Worm (Caenorhabditis elegans) whole organism, L2 larva: ENCODE results near the gene C39F7.1.

Experiments
- C34F6.9 ChIP-seq: fragments of 150-350 bp; optimal IDR thresholded peaks from 2 replicates; lab custom pipeline; 2014; ENCODE audit warnings: missing biosample characterization, missing genetic modification characterization
- F13H6.1 ChIP-seq: sonication (generic microtip); optimal IDR thresholded peaks from 2 replicates; lab custom pipeline; 2016; ENCODE audit warnings: missing genetic modification characterization, missing compliant biosample characterization
- R02D3.7 ChIP-seq: fragments of 150-350 bp; optimal IDR thresholded peaks from 2 replicates; lab custom pipeline; 2014; ENCODE audit warnings: missing biosample characterization, missing genetic modification characterization
- Y55F3AM.14 ChIP-seq: fragments of 200-800 bp; sonication (Bioruptor generic); optimal IDR thresholded peaks from 2 replicates; lab custom pipeline; 2018; ENCODE audit warnings: mild to moderate bottlenecking, missing genetic modification characterization, missing compliant biosample characterization
- ZK546.5 ChIP-seq: sonication (generic microtip); optimal IDR thresholded peaks from 2 replicates; lab custom pipeline; 2017; ENCODE audit warnings: missing biosample characterization, missing genetic modification characterization
- alr-1 ChIP-seq: fragments of 150-350 bp; optimal IDR thresholded peaks from 2 replicates; lab custom pipeline; 2014; ENCODE audit warnings: missing biosample characterization, missing genetic modification characterization
- ama-1 ChIP-seq: fragments of 150-350 bp; optimal IDR thresholded peaks from 2 replicates; lab custom pipeline; 2018; ENCODE audit warnings: inconsistent platforms
- blmp-1 ChIP-seq: sonication (generic microtip); optimal IDR thresholded peaks from 2 replicates; lab custom pipeline; 2017; ENCODE audit warnings: missing genetic modification characterization, mild to moderate bottlenecking, missing compliant biosample characterization, antibody characterized with exemption, moderate library complexity; ENCODE audit not compliant: insufficient read depth
- ceh-16 ChIP-seq: fragments of 150-350 bp; optimal IDR thresholded peaks from 2 replicates; lab custom pipeline; 2014; ENCODE audit warnings: missing biosample characterization, missing genetic modification characterization
- ceh-82 ChIP-seq: fragments of 150-350 bp; optimal IDR thresholded peaks from 2 replicates; lab custom pipeline; 2014; ENCODE audit warnings: missing biosample characterization, missing genetic modification characterization
- crh-2 ChIP-seq: sonication (generic microtip); optimal IDR thresholded peaks from 2 replicates; lab custom pipeline; 2017; ENCODE audit warnings: missing biosample characterization, missing genetic modification characterization
- elt-1 ChIP-seq: fragments of 150-350 bp; optimal IDR thresholded peaks from 2 replicates; lab custom pipeline; 2014; ENCODE audit warnings: missing biosample characterization, missing genetic modification characterization
- elt-3 ChIP-seq: sonication (generic microtip); optimal IDR thresholded peaks from 2 replicates; lab custom pipeline; 2017; ENCODE audit warnings: missing biosample characterization, missing genetic modification characterization
- fos-1 ChIP-seq: fragments of 150-350 bp; optimal IDR thresholded peaks from 2 replicates; lab custom pipeline; 2014; ENCODE audit warnings: missing biosample characterization, missing genetic modification characterization
- gmeb-1 ChIP-seq: fragments of 150-350 bp; optimal IDR thresholded peaks from 2 replicates; lab custom pipeline; 2014; ENCODE audit warnings: missing biosample characterization, missing genetic modification characterization
- lin-11 ChIP-seq: fragments of 150-350 bp; sonication (generic microtip); optimal IDR thresholded peaks from 2 replicates; lab custom pipeline; 2014; ENCODE audit warnings: missing biosample characterization, missing genetic modification characterization, inconsistent platforms, mixed read lengths
- lin-13 ChIP-seq: fragments of 150-350 bp; optimal IDR thresholded peaks from 2 replicates; lab custom pipeline; 2014; ENCODE audit warnings: missing biosample characterization, missing genetic modification reagents, missing genetic modification characterization
- lin-39 ChIP-seq: fragments of 150-350 bp; optimal IDR thresholded peaks from 2 replicates; lab custom pipeline; 2014; ENCODE audit warnings: missing biosample characterization, missing genetic modification reagents, missing genetic modification characterization
- mab-5 ChIP-seq: fragments of 150-350 bp; optimal IDR thresholded peaks from 2 replicates; lab custom pipeline; 2014; ENCODE audit warnings: missing biosample characterization, missing genetic modification characterization
- mbf-1 ChIP-seq: sonication (generic microtip); optimal IDR thresholded peaks from 2 replicates; lab custom pipeline; 2017; ENCODE audit warnings: missing biosample characterization, missing genetic modification characterization
- mdl-1 ChIP-seq, 2 experiments: fragments of 150-350 bp in 1 of 2; sonication (generic microtip) in 1 of 2; optimal IDR thresholded peaks; 2 replicates each; lab custom pipeline; 2017; ENCODE audit warnings: missing biosample characterization in 2 of 2, missing genetic modification characterization in 2 of 2
- nhr-10 ChIP-seq: sonication (generic microtip); optimal IDR thresholded peaks from 2 replicates; lab custom pipeline; 2017; ENCODE audit warnings: missing biosample characterization, missing genetic modification characterization
- nhr-11 ChIP-seq: fragments of 150-350 bp; optimal IDR thresholded peaks from 2 replicates; lab custom pipeline; 2014; ENCODE audit warnings: missing biosample characterization, missing genetic modification characterization
- nhr-12 ChIP-seq: fragments of 150-350 bp; optimal IDR thresholded peaks from 2 replicates; lab custom pipeline; 2014; ENCODE audit warnings: missing biosample characterization, missing genetic modification characterization
- nhr-129 ChIP-seq: fragments of 150-350 bp; optimal IDR thresholded peaks from 2 replicates; lab custom pipeline; 2014; ENCODE audit warnings: missing biosample characterization, missing genetic modification characterization
- nhr-21 ChIP-seq: fragments of 150-350 bp; optimal IDR thresholded peaks from 2 replicates; lab custom pipeline; 2014; ENCODE audit warnings: missing biosample characterization, missing genetic modification characterization
- nhr-23 ChIP-seq: fragments of 150-350 bp; optimal IDR thresholded peaks from 2 replicates; lab custom pipeline; 2014; ENCODE audit warnings: missing biosample characterization, missing genetic modification reagents, missing genetic modification characterization
- nhr-237 ChIP-seq: fragments of 150-350 bp; optimal IDR thresholded peaks from 2 replicates; lab custom pipeline; 2014; ENCODE audit warnings: missing biosample characterization, missing genetic modification characterization
- nhr-25 ChIP-seq: fragments of 150-350 bp; sonication (generic microtip); optimal IDR thresholded peaks from 3 replicates; lab custom pipeline; 2014; ENCODE audit warnings: missing biosample characterization, missing genetic modification characterization
- nhr-6 ChIP-seq: fragments of 150-350 bp; optimal IDR thresholded peaks from 2 replicates; lab custom pipeline; 2014; ENCODE audit warnings: missing biosample characterization, missing genetic modification characterization
- peb-1 ChIP-seq: fragments of 150-350 bp; optimal IDR thresholded peaks from 2 replicates; lab custom pipeline; 2014; ENCODE audit warnings: missing biosample characterization, missing genetic modification characterization
- sem-4 ChIP-seq: fragments of 150-350 bp; optimal IDR thresholded peaks from 2 replicates; lab custom pipeline; 2014; ENCODE audit warnings: missing biosample characterization, missing genetic modification reagents, missing genetic modification characterization
- sma-3 ChIP-seq: sonication (generic microtip); optimal IDR thresholded peaks from 2 replicates; lab custom pipeline; 2016; ENCODE audit warnings: missing genetic modification reagents, missing genetic modification characterization, missing compliant biosample characterization
- sma-9 ChIP-seq, 2 experiments: fragments of 150-350 bp in 1 of 2; sonication (generic microtip) in 1 of 2; optimal IDR thresholded peaks; 2 replicates each; lab custom pipeline; 2014 to 2016; ENCODE audit warnings: missing genetic modification characterization in 2 of 2, mild to moderate bottlenecking in 1 of 2, missing biosample characterization in 1 of 2, missing compliant biosample characterization in 1 of 2, missing genetic modification reagents in 1 of 2, moderate library complexity in 1 of 2
- unc-39 ChIP-seq: fragments of 150-350 bp; optimal IDR thresholded peaks from 2 replicates; lab custom pipeline; 2014; ENCODE audit warnings: missing biosample characterization, missing genetic modification characterization
- unc-55 ChIP-seq: fragments of 150-350 bp; sonication (generic microtip); optimal IDR thresholded peaks from 3 replicates; lab custom pipeline; 2014; ENCODE audit warnings: missing biosample characterization, missing genetic modification reagents, missing genetic modification characterization
- ztf-4 ChIP-seq: fragments of 150-350 bp; optimal IDR thresholded peaks from 2 replicates; lab custom pipeline; 2014; ENCODE audit warnings: missing biosample characterization, missing genetic modification characterization

C39F7.1 gene

DNA sequence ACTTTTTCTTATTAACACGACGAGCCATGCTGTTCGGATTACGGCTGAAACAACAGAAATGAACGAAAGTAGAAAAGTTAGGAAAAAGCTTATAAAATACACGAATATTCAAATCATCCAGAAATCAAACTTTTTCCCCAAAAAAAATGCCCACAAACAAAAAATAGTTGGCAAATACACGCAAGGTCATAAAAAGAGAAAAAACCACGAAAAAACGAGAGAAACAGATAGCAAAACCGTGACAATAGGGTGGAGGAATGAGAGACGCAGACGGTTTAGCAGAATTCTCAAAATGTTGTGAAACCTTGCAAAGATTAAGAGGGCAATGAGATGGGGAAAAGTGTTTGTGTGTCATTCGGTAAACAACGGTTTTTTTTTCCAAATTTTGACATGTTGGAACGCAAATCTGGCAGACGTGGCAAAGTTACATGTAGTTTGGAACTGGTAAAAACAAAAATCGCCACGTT is 25.5 kb downstream of the C39F7.1 start, which contains the start of gene tank-1:
tank-1 (minus strand) TSS at position 51 of the 467 bp plus-strand sequence.
- TF ChIP-seq sma-9 (GFP tag; optimal IDR thresholded peaks at IDR 0.05; lab: Kevin White, UChicago), result peak; percentile 49
- no peak for TF ChIP-seq sma-9 (tag; optimal IDR thresholded peaks at IDR 0.05; lab: Kevin White, UChicago)
- peak; percentile 64 for TF ChIP-seq C34F6.9
- no peak for TF ChIP-seq mbf-1 (tag; lab: Kevin White, UChicago)
- peak; percentile 63 for TF ChIP-seq nhr-129 (tag; lab: Kevin White, UChicago)
- TF ChIP-seq crh-2, result peak; percentile 43
- no peak for TF ChIP-seq lin-11
- TF ChIP-seq elt-1 (tag; lab: Kevin White, UChicago), result no peak
- TF ChIP-seq F13H6.1 (tag; lab: Kevin White, UChicago), result peak; percentile 31
- TF ChIP-seq blmp-1 (tag; lab: Kevin White, UChicago), result no peak
- TF ChIP-seq fos-1 (tag; lab: Kevin White, UChicago), result peak; percentile 50
- TF ChIP-seq unc-55 (GFP tag; lab: Kevin White, UChicago), result peak; percentile 26
- TF ChIP-seq ceh-82 (tag; lab: Kevin White, UChicago), result no peak
- TF ChIP-seq nhr-25 (tag; lab: Kevin White, UChicago), result peak; percentile 46
- peak; percentile 42 for TF ChIP-seq gmeb-1
- TF ChIP-seq ama-1 (lab: Kevin White, UChicago), result peak; percentile 6
- TF ChIP-seq nhr-6 (tag; lab: Kevin White, UChicago), result no peak
- no peak for TF ChIP-seq ZK546.5 (tag; lab: Kevin White, UChicago)

DNA sequence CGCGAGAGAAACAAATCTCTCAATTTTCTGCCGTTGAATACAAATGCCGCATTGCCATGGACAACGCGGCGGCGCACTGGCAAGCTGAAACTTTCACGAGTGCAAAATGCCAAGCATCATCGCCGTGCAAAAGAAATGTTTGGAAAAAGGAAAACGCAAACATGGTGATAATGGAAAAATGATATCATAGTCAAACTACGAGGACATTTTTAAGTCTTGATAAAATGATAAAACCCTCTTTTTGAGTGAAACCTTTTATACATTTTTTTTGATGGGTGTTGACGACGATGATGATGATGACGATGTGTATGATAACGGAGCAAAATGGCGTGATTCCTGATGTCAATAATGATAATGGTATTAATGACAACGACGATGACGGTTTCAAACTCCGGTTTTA is 27.1 kb downstream of the C39F7.1 start:
- TF ChIP-seq sma-9 (GFP tag; optimal IDR thresholded peaks at IDR 0.05; lab: Kevin White, UChicago) (peak; percentile 38), sma-9 (tag; optimal IDR thresholded peaks at IDR 0.05; lab: Kevin White, UChicago) (no peak), nhr-12 (tag; lab: Kevin White, UChicago) (no peak), fos-1 (tag; lab: Kevin White, UChicago) (peak; percentile 4)

DNA sequence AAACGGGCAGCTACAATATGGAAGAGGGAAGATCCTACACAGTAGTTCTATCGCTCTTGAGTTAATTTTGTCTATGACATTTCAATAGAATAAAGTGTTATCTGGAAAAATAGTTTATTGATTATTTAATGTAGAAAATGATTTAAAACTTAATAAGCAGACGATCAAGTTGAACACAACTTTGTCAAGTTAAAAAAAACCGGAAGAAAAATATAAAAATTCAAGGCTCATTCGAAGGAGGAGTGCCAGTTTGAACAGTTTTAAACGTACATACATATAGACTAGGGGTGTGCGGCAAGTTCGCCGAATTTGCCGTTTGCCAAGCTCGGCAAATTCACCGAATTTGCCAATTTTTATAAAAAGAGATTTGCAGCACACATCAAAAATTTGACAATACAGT is 39.1 kb downstream of the C39F7.1 start, which contains the start of gene egl-2:
egl-2 (minus strand) TSS at position 101 of the 400 bp plus-strand sequence.
- TF ChIP-seq crh-2, result no peak
- no peak for TF ChIP-seq nhr-10 (tag; lab: Kevin White, UChicago)
- TF ChIP-seq lin-39 (tag; lab: Kevin White, UChicago), result no peak
- no peak for TF ChIP-seq Y55F3AM.14 (GFP tag; lab: Kevin White, UChicago)
- TF ChIP-seq nhr-12 (tag; lab: Kevin White, UChicago), result no peak
- TF ChIP-seq unc-55 (GFP tag; lab: Kevin White, UChicago), result no peak
- no peak for TF ChIP-seq nhr-23
- no peak for TF ChIP-seq sem-4
- no peak for TF ChIP-seq nhr-11 (tag; lab: Kevin White, UChicago)
- TF ChIP-seq ama-1 (lab: Kevin White, UChicago), result no peak
- TF ChIP-seq ztf-4 (tag; lab: Kevin White, UChicago), result no peak
- TF ChIP-seq ceh-82 (tag; lab: Kevin White, UChicago), result no peak
- no peak for TF ChIP-seq nhr-21 (tag; lab: Kevin White, UChicago)
- TF ChIP-seq blmp-1 (tag; lab: Kevin White, UChicago), result no peak
- TF ChIP-seq lin-13 (GFP tag; lab: Kevin White, UChicago), result no peak
- TF ChIP-seq sma-9 (GFP tag; optimal IDR thresholded peaks at IDR 0.05; lab: Kevin White, UChicago), result no peak
- TF ChIP-seq sma-9 (tag; optimal IDR thresholded peaks at IDR 0.05; lab: Kevin White, UChicago), result no peak
- no peak for TF ChIP-seq elt-3 (tag; lab: Kevin White, UChicago)
- no peak for TF ChIP-seq nhr-6 (tag; lab: Kevin White, UChicago)
- TF ChIP-seq nhr-129 (tag; lab: Kevin White, UChicago), result no peak

DNA sequence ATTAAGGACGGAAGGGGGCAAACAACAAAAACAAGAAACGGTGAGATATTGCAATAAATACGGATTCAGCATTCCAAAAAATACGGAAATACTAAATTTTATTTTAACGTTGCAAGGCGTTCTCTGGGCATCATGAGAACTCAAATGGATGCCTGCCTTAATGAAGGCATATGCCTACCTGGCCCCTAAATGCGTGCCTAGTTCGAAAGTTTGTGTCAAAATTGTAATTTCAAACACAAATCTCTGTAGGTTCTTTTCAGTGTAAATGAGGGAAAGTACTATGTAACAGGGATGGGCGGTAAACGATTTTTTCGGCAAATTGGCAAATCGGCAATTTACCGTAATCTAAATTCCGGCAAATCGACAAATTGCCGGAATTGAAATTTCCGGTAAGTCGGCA is 41.9 kb downstream of the C39F7.1 start:
- no peak for TF ChIP-seq nhr-23
- TF ChIP-seq mdl-1 (tag; optimal IDR thresholded peaks at IDR 0.05; lab: Kevin White, UChicago), result no peak
- no peak for TF ChIP-seq nhr-25 (tag; lab: Kevin White, UChicago)
- no peak for TF ChIP-seq ztf-4 (tag; lab: Kevin White, UChicago)
- no peak for TF ChIP-seq lin-13 (GFP tag; lab: Kevin White, UChicago)
- TF ChIP-seq ceh-82 (tag; lab: Kevin White, UChicago), result no peak
- no peak for TF ChIP-seq mab-5 (tag; lab: Kevin White, UChicago)
- no peak for TF ChIP-seq ceh-16 (tag; lab: Kevin White, UChicago)

DNA sequence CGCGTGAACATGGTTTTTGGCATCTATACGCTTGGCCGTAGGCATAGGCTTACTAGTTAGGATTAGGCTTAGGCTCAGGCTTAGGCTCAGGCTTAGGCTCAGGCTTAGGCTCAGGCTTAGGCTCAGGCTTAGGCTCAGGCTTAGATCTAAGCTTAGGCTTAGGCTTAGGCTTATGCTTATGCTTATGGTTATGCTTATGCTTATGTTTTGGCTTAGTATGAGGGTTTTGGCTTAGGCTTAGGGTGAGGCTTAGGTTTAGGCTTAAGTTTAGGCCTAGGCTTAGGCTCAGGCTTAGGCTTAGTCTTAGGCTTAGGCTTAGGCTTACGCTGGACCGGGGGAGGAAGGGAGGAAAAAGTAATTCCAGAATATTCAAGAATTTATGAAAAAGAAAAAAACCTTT is 45.7 kb downstream of the C39F7.1 start:
- no peak for TF ChIP-seq nhr-237 (tag; lab: Kevin White, UChicago)
- no peak for TF ChIP-seq R02D3.7 (tag; lab: Kevin White, UChicago)
- TF ChIP-seq unc-39 (tag; lab: Kevin White, UChicago), result no peak
- TF ChIP-seq C34F6.9, result no peak
- no peak for TF ChIP-seq elt-1 (tag; lab: Kevin White, UChicago)
- TF ChIP-seq ceh-16 (tag; lab: Kevin White, UChicago), result no peak
- TF ChIP-seq mbf-1 (tag; lab: Kevin White, UChicago), result no peak
- TF ChIP-seq lin-11, result no peak
- TF ChIP-seq alr-1 (tag; lab: Kevin White, UChicago), result no peak
- TF ChIP-seq nhr-12 (tag; lab: Kevin White, UChicago), result no peak
- no peak for TF ChIP-seq sma-3 (GFP tag; lab: Kevin White, UChicago)
- TF ChIP-seq nhr-6 (tag; lab: Kevin White, UChicago), result no peak
- no peak for TF ChIP-seq peb-1 (tag; lab: Kevin White, UChicago)
- no peak for TF ChIP-seq unc-55 (GFP tag; lab: Kevin White, UChicago)
- no peak for TF ChIP-seq fos-1 (tag; lab: Kevin White, UChicago)
- TF ChIP-seq, all 48 proteins: peak for 0
